Worm (Caenorhabditis elegans): ENCODE measurements around the gene col-174.

Gene col-174

ce11 chrX:7573172-7573571 lies 26.6 kb downstream of the col-174 start:
- no peak for TF ChIP-seq nhr-23 (tag; optimal IDR thresholded peaks at IDR 0.05)
- TF ChIP-seq sem-4 (tag; optimal IDR thresholded peaks at IDR 0.05): no peak
- no peak for TF ChIP-seq ceh-16 (tag; optimal IDR thresholded peaks at IDR 0.05)
- TF ChIP-seq unc-55 (GFP tag; optimal IDR thresholded peaks at IDR 0.05): peak; percentile 18
- no peak for TF ChIP-seq elt-3 (tag; optimal IDR thresholded peaks at IDR 0.05)
- TF ChIP-seq nhr-77 (tag; optimal IDR thresholded peaks at IDR 0.05): no peak

ce11 chrX:7573572-7573628 lies 26.8 kb downstream of the col-174 start, which contains the start of the genes unc-98 and F08C6.18:
TSS of gene unc-98 (minus strand) at chrX:7573619.
TSS of gene F08C6.18 (minus strand) at chrX:7573628.
- TF ChIP-seq crh-2 (tag; optimal IDR thresholded peaks at IDR 0.05) (no peak), unc-62 (GFP tag; optimal IDR thresholded peaks at IDR 0.05) (no peak), nhr-10 (tag; optimal IDR thresholded peaks at IDR 0.05) (no peak), mab-5 (tag; optimal IDR thresholded peaks at IDR 0.05) (no peak), ztf-1 (GFP tag; conservative IDR thresholded peaks at IDR 0.05) (no peak), nhr-25 (tag; optimal IDR thresholded peaks at IDR 0.05) (no peak), nhr-77 (tag; optimal IDR thresholded peaks at IDR 0.05) (no peak), nhr-237 (tag; optimal IDR thresholded peaks at IDR 0.05) (no peak), mbf-1 (tag; optimal IDR thresholded peaks at IDR 0.05) (no peak), nhr-23 (tag; optimal IDR thresholded peaks at IDR 0.05) (no peak), lin-39 (tag; optimal IDR thresholded peaks at IDR 0.05) (no peak), F13H6.1 (tag; optimal IDR thresholded peaks at IDR 0.05) (no peak), egl-27 (tag; optimal IDR thresholded peaks at IDR 0.05) (no peak), Y55F3AM.14 (GFP tag; optimal IDR thresholded peaks at IDR 0.05) (no peak), unc-55 (GFP tag; optimal IDR thresholded peaks at IDR 0.05) (no peak), nhr-6 (tag; optimal IDR thresholded peaks at IDR 0.05) (no peak), peb-1 (tag; optimal IDR thresholded peaks at IDR 0.05) (no peak)

- TF ChIP-seq R02D3.7 (tag; optimal IDR thresholded peaks at IDR 0.05) (no peak), Y55F3AM.14 (GFP tag; optimal IDR thresholded peaks at IDR 0.05) (no peak), unc-39 (tag; optimal IDR thresholded peaks at IDR 0.05) (no peak), nhr-129 (tag; optimal IDR thresholded peaks at IDR 0.05) (peak; percentile 67), ztf-4 (tag; optimal IDR thresholded peaks at IDR 0.05) (no peak), fos-1 (tag; optimal IDR thresholded peaks at IDR 0.05) (no peak), nhr-21 (tag; optimal IDR thresholded peaks at IDR 0.05) (no peak), nhr-11 (tag; optimal IDR thresholded peaks at IDR 0.05) (no peak), F13H6.1 (tag; optimal IDR thresholded peaks at IDR 0.05) (peak; percentile 72), lin-39 (tag; optimal IDR thresholded peaks at IDR 0.05) (no peak), sma-9 (GFP tag; optimal IDR thresholded peaks at IDR 0.05) (peak; percentile 56), sma-9 (tag; optimal IDR thresholded peaks at IDR 0.05) (no peak), ztf-11 (tag; optimal IDR thresholded peaks at IDR 0.05) (no peak), ZK546.5 (tag; optimal IDR thresholded peaks at IDR 0.05) (no peak), ceh-82 (tag; optimal IDR thresholded peaks at IDR 0.05) (no peak), nhr-10 (tag; optimal IDR thresholded peaks at IDR 0.05) (no peak), C34F6.9 (tag; optimal IDR thresholded peaks at IDR 0.05) (peak; percentile 24), sem-4 (tag; optimal IDR thresholded peaks at IDR 0.05) (no peak), lsy-2 (tag; optimal IDR thresholded peaks at IDR 0.05) (no peak), ceh-16 (tag; optimal IDR thresholded peaks at IDR 0.05) (no peak), mab-5 (tag; optimal IDR thresholded peaks at IDR 0.05) (no peak), nhr-77 (tag; optimal IDR thresholded peaks at IDR 0.05) (no peak), dmd-4 (tag; optimal IDR thresholded peaks at IDR 0.05) (no peak), snpc-4 (tag; optimal IDR thresholded peaks at IDR 0.05) (no peak)
These were observed 27.0 kb downstream of the col-174 start for ce11 chrX:7573629-7574028.

DNA sequence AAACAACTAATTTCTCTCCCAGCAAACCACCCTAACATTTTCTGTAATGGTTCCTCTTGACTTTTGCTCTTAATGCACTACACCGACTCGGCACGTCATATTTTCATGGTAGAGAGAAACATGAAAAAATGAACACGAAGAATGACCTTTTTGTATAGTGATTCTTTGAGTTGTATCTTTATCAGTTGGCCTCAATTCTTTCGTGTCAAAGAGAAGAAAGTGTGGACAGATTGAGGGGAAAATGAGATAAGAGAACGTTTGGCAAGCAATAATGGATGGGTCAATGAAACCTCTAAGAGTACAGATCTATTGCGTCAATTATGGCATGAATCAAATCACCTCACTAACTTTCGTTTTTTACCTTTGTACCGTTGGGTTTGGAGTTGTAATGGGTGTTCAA lies 29.3 kb downstream of the col-174 start:
- peak; percentile 70 for TF ChIP-seq crh-2 (tag; optimal IDR thresholded peaks at IDR 0.05)
- peak; percentile 5 for TF ChIP-seq egl-27 (tag; optimal IDR thresholded peaks at IDR 0.05)
- TF ChIP-seq nhr-21 (tag; optimal IDR thresholded peaks at IDR 0.05): no peak
- TF ChIP-seq F13H6.1 (tag; optimal IDR thresholded peaks at IDR 0.05): peak; percentile 47
- no peak for TF ChIP-seq ztf-1 (GFP tag; conservative IDR thresholded peaks at IDR 0.05)
- TF ChIP-seq fos-1 (tag; optimal IDR thresholded peaks at IDR 0.05): peak; percentile 88
- TF ChIP-seq sma-9 (GFP tag; optimal IDR thresholded peaks at IDR 0.05): peak; percentile 71
- no peak for TF ChIP-seq sma-9 (tag; optimal IDR thresholded peaks at IDR 0.05)
- no peak for TF ChIP-seq nhr-129 (tag; optimal IDR thresholded peaks at IDR 0.05)
- TF ChIP-seq gmeb-1 (tag; optimal IDR thresholded peaks at IDR 0.05): no peak
- no peak for TF ChIP-seq R02D3.7 (tag; optimal IDR thresholded peaks at IDR 0.05)
- TF ChIP-seq sma-3 (GFP tag; optimal IDR thresholded peaks at IDR 0.05): peak; percentile 9
- peak; percentile 69 for TF ChIP-seq blmp-1 (tag; optimal IDR thresholded peaks at IDR 0.05; ENCODE audit: insufficient read depth)
